Worm (Caenorhabditis elegans): ENCODE measurements around the gene C03B1.4.

C03B1.4 gene

DNA sequence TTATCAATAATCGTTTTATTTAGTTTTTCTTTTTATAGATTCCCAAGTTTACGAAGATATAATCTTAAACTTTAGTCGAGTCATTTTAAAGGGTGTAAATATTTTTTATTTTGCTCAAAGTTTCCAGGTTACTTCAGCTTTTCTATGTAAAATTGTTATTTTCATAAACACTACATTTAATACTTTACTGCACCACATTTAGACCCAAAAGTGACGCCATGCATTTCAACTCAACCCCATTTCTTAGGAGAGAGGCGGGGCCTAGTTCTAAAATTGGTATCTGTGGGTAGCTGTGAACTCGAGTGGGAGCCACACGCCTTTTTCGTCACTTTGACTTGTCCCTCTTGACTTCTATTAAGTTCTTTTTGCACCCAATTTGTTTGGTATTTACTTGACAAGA, 48.3 kb downstream of the C03B1.4 start, which contains the start of gene T22E5.1:
Gene T22E5.1 (plus strand): TSS at position 301 of the 400 bp plus-strand sequence.
- no peak for TF ChIP-seq egl-27 (tag; optimal IDR thresholded peaks at IDR 0.05)
- TF ChIP-seq skn-1 (tag; optimal IDR thresholded peaks at IDR 0.05) = no peak
- no peak for TF ChIP-seq nfya-1 (tag; optimal IDR thresholded peaks at IDR 0.05; ENCODE audit: insufficient read depth)
- no peak for TF ChIP-seq daf-12 (tag; optimal IDR thresholded peaks at IDR 0.05)
- no peak for TF ChIP-seq pha-4 (tag; optimal IDR thresholded peaks at IDR 0.05)
- TF ChIP-seq ztf-4 (tag; optimal IDR thresholded peaks at IDR 0.05) = no peak
- TF ChIP-seq lsy-12 (tag; optimal IDR thresholded peaks at IDR 0.05) = no peak
- no peak for TF ChIP-seq aly-2 (tag; optimal IDR thresholded peaks at IDR 0.05)
- TF ChIP-seq ztf-11 (tag; optimal IDR thresholded peaks at IDR 0.05) = no peak
- TF ChIP-seq ceh-82 (tag; optimal IDR thresholded peaks at IDR 0.05) = no peak
- TF ChIP-seq unc-62 (GFP tag; optimal IDR thresholded peaks at IDR 0.05) = no peak
- TF ChIP-seq elt-2 (tag; optimal IDR thresholded peaks at IDR 0.05) = no peak
- TF ChIP-seq nhr-23 (tag; optimal IDR thresholded peaks at IDR 0.05) = no peak
- no peak for TF ChIP-seq mdl-1 (tag; optimal IDR thresholded peaks at IDR 0.05)
- TF ChIP-seq jun-1 (tag; optimal IDR thresholded peaks at IDR 0.05) = no peak
- TF ChIP-seq nhr-25 (tag; optimal IDR thresholded peaks at IDR 0.05) = no peak

DNA sequence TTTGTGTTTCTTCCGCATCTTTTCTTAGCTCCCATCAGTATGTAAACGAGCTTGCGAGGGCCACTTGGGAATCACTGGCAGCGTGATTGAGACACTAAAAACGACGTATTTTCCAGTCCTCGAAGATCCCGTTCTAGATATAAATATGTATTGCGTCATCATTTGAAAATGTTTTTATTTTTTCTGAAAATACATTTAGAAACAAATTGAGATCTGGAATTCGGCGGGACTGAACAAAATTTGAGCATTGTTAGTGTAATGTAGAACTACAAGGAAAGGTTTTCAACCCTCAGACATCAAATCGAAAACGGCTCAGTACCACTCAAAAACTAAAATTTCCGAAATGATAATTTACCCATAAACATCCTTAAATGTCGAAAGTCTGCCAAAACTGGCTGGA, 49.3 kb downstream of the C03B1.4 start:
- TF ChIP-seq mml-1 (tag; optimal IDR thresholded peaks at IDR 0.05) (no peak), nhr-76 (tag; optimal IDR thresholded peaks at IDR 0.05) (no peak), lsy-12 (tag; optimal IDR thresholded peaks at IDR 0.05) (no peak), nhr-12 (tag; optimal IDR thresholded peaks at IDR 0.05) (no peak), ceh-16 (tag; optimal IDR thresholded peaks at IDR 0.05) (no peak), eor-1 (tag; optimal IDR thresholded peaks at IDR 0.05) (no peak), nhr-11 (tag; optimal IDR thresholded peaks at IDR 0.05) (no peak), lin-39 (tag; optimal IDR thresholded peaks at IDR 0.05) (peak; percentile 31), elt-1 (tag; optimal IDR thresholded peaks at IDR 0.05) (peak; percentile 11), unc-39 (tag; optimal IDR thresholded peaks at IDR 0.05) (no peak), ztf-11 (tag; optimal IDR thresholded peaks at IDR 0.05) (no peak), nhr-77 (tag; optimal IDR thresholded peaks at IDR 0.05) (no peak), nhr-28 (tag; optimal IDR thresholded peaks at IDR 0.05) (no peak)
